Worm (Caenorhabditis elegans): Measurements from ENCODE around the gene ogt-1.

The ogt-1 gene

DNA sequence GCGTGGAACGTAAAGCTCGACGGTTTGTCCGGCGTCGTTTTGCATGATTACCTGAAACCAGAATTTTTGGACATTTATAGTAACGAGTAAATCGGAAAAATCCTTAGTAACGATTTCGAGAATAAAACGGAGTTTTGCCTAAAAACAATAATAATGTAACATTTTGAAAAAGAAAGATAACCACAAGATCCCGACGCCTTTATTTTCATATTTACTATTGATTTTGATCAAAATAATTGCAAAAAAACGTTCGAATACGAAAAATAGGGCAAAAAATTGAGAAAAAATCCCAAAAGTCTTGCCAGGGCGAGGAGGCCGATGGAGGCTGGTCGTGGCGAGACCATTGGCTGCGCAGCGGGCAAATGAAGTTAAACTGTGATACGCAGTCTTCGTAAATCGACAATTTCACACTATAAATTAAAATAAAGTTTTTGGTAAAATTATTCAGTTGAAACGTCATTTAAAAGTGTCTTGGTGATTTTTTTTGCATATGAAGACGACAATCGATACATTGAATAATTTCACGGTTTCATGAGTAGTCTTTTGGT lies 36.1 kb upstream of the ogt-1 start, which contains the start of gene rps-21 (continued):
- peak; percentile 9 for TF ChIP-seq fkh-10 (GFP tag; optimal IDR thresholded peaks at IDR 0.05)
- TF ChIP-seq vab-7 (GFP tag; IDR thresholded peaks at IDR 0.05) = no peak
- peak; percentile 11 for TF ChIP-seq nhr-48 (tag; optimal IDR thresholded peaks at IDR 0.05)
- no peak for TF ChIP-seq lin-29 (GFP tag; IDR thresholded peaks at IDR 0.05)
- TF ChIP-seq zag-1 (tag; optimal IDR thresholded peaks at IDR 0.05) = no peak
- TF ChIP-seq aly-2 (tag; optimal IDR thresholded peaks at IDR 0.05) = no peak
- no peak for TF ChIP-seq daf-16 (GFP tag; optimal IDR thresholded peaks at IDR 0.05)
- TF ChIP-seq daf-16 (tag; optimal IDR thresholded peaks at IDR 0.05) = peak; percentile 16
- TF ChIP-seq F44E2.7 (GFP tag; IDR thresholded peaks at IDR 0.05) = no peak
- no peak for TF ChIP-seq madf-9 (GFP tag; conservative IDR thresholded peaks at IDR 0.05)
- no peak for TF ChIP-seq lin-15B (tag; optimal IDR thresholded peaks at IDR 0.05)
- no peak for TF ChIP-seq ceh-32 (tag; optimal IDR thresholded peaks at IDR 0.05; ENCODE audit: poor library complexity)
- TF ChIP-seq nhr-237 (tag; optimal IDR thresholded peaks at IDR 0.05) = no peak
- TF ChIP-seq nhr-77 (tag; optimal IDR thresholded peaks at IDR 0.05) = peak; percentile 64
- TF ChIP-seq lin-13 (GFP tag; optimal IDR thresholded peaks at IDR 0.05) = peak; percentile 58
- no peak for TF ChIP-seq ceh-62 (tag; optimal IDR thresholded peaks at IDR 0.05)
- no peak for TF ChIP-seq daf-12 (tag; optimal IDR thresholded peaks at IDR 0.05)
- TF ChIP-seq ceh-28 (tag; optimal IDR thresholded peaks at IDR 0.05) = no peak
- TF ChIP-seq snpc-4 (tag; optimal IDR thresholded peaks at IDR 0.05) = no peak
- peak; percentile 81 for TF ChIP-seq hmg-1.1 (GFP tag; IDR thresholded peaks at IDR 0.05)
- peak; percentile 94 for TF ChIP-seq zfp-2 (tag; optimal IDR thresholded peaks at IDR 0.05)
- no peak for TF ChIP-seq jun-1 (tag; optimal IDR thresholded peaks at IDR 0.05)
- TF ChIP-seq ces-1 (GFP tag; optimal IDR thresholded peaks at IDR 0.05) = peak; percentile 67
- no peak for TF ChIP-seq egl-27 (tag; optimal IDR thresholded peaks at IDR 0.05)
- TF ChIP-seq F37D6.2 (tag; optimal IDR thresholded peaks at IDR 0.05) = peak; percentile 39
- peak; percentile 53; the same call in 1 of the 2 replicates for TF ChIP-seq dmd-6 (GFP tag; IDR thresholded peaks at IDR 0.05)
- TF ChIP-seq daf-8 (GFP tag; IDR thresholded peaks at IDR 0.05) = no peak
- TF ChIP-seq pha-4 (GFP tag; IDR thresholded peaks at IDR 0.05) = no peak
- TF ChIP-seq pha-4 (tag; optimal IDR thresholded peaks at IDR 0.05) = no peak
- no peak for TF ChIP-seq dmd-9 (GFP tag; IDR thresholded peaks at IDR 0.05)
- no peak for TF ChIP-seq zfp-3 (GFP tag; conservative IDR thresholded peaks at IDR 0.05)
- no peak for TF ChIP-seq F49E8.2 (tag; optimal IDR thresholded peaks at IDR 0.05; ENCODE audit: borderline replicate concordance)
- TF ChIP-seq unc-130 (GFP tag; optimal IDR thresholded peaks at IDR 0.05) = peak; percentile 38
- no peak for TF ChIP-seq zip-11 (GFP tag; IDR thresholded peaks at IDR 0.05)
- no peak for TF ChIP-seq mxl-3 (GFP tag; optimal IDR thresholded peaks at IDR 0.05)
- TF ChIP-seq fos-1 (tag; optimal IDR thresholded peaks at IDR 0.05) = no peak

DNA sequence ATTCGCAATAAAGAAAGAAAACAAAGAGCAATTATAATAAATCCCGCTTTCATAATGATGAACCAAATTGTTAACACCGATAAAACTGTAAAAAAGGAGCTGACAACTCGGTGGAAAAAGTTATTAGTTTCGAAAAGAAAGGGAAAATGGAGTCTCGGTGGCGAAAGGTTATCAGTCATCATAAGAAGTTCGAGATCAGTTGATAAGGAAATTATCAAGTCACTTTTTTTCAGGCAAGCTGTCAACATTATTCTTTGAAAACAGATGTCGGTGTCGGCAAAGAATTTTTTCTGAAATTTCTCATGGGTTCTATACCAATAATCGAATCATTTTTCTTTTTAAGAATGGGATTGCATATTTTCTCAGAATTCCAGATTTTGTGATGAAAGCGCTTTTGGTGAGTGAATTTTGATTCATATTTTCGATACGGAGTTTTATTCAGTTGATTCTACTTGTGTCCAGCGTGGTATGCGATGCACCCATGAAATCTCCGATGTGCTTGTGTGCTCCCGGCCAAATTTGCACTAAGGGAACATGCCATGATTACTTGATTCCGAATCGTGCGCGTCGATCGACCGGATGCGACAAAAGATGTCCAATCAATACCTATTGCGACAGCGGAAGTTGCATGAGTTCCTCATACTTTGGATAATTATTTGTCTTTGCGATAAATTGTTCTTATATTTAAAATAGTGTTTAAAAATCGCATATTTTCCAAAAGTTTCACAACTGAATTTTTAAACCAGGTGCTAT lies 34.9 kb upstream of the ogt-1 start, which contains the start of the genes F37C12.21 and F37C12.10:
Gene F37C12.21 (plus strand): TSS at position 58 of the 753 bp plus-strand sequence.
Gene F37C12.10 (minus strand): TSS at position 85 of the 753 bp plus-strand sequence.
- no peak for TF ChIP-seq lim-7 (GFP tag; IDR thresholded peaks at IDR 0.05)
- TF ChIP-seq hlh-30 (tag; optimal IDR thresholded peaks at IDR 0.05; ENCODE audit: insufficient read depth) = peak; percentile 13
- peak; percentile 43 for TF ChIP-seq pqm-1 (tag; optimal IDR thresholded peaks at IDR 0.05)
- TF ChIP-seq dmd-8 (GFP tag; IDR thresholded peaks at IDR 0.05) = no peak
- TF ChIP-seq daf-16 (GFP tag; optimal IDR thresholded peaks at IDR 0.05) = no peak
- peak; percentile 81 for TF ChIP-seq daf-16 (tag; optimal IDR thresholded peaks at IDR 0.05)
- no peak for TF ChIP-seq ceh-32 (tag; optimal IDR thresholded peaks at IDR 0.05; ENCODE audit: poor library complexity)
- peak; percentile 62 for TF ChIP-seq nhr-28 (tag; optimal IDR thresholded peaks at IDR 0.05)
- peak; percentile 27 for TF ChIP-seq nhr-77 (tag; optimal IDR thresholded peaks at IDR 0.05)
- TF ChIP-seq nhr-102 (tag; optimal IDR thresholded peaks at IDR 0.05) = peak; percentile 7
- TF ChIP-seq lin-13 (GFP tag; optimal IDR thresholded peaks at IDR 0.05) = no peak
- peak; percentile 57; the same call in 1 of the 2 replicates for TF ChIP-seq nhr-41 (GFP tag; IDR thresholded peaks at IDR 0.05)
- peak; percentile 41 for TF ChIP-seq lin-38 (GFP tag; IDR thresholded peaks at IDR 0.05)
- peak; percentile 43 for TF ChIP-seq dmd-6 (GFP tag; IDR thresholded peaks at IDR 0.05)
- peak in 1 of 2 experiments; percentile 23 for TF ChIP-seq lsy-2 (tag; optimal IDR thresholded peaks at IDR 0.05)
- TF ChIP-seq mes-2 (tag; optimal IDR thresholded peaks at IDR 0.05; ENCODE audit: poor library complexity, severe bottlenecking) = peak; percentile 42
- TF ChIP-seq hlh-11 (tag; optimal IDR thresholded peaks at IDR 0.05) = peak; percentile 67
- peak; percentile 50 for TF ChIP-seq dve-1 (tag; optimal IDR thresholded peaks at IDR 0.05; ENCODE audit: insufficient read depth)
